Worm (Caenorhabditis elegans) whole organism, midembryonic: ENCODE data around the gene eas-1.

Experiments
- T22C8.4 ChIP-seq: fragments of 200-800 bp; sonication (Bioruptor generic); IDR thresholded peaks from 2 replicates; pipeline ENCODE4 v1.3.6; 2022; ENCODE audit warnings: missing genetic modification characterization, missing compliant biosample characterization
- cog-1 ChIP-seq: sonication (generic microtip); optimal IDR thresholded peaks from 2 replicates; lab custom pipeline; 2016; ENCODE audit warnings: missing genetic modification characterization, missing compliant biosample characterization
- med-1 ChIP-seq: sonication (generic microtip); optimal IDR thresholded peaks from 2 replicates; lab custom pipeline; 2017; ENCODE audit warnings: missing genetic modification characterization, mild to moderate bottlenecking, missing compliant biosample characterization, antibody characterized with exemption, missing genetic modification reagents; ENCODE audit not compliant: insufficient read depth
- ref-1 ChIP-seq: fragments of 200-800 bp; sonication (Bioruptor generic); conservative IDR thresholded peaks from 2 replicates; pipeline ENCODE4 v1.3.6; 2022; ENCODE audit warnings: missing genetic modification reagents, missing genetic modification characterization, missing compliant biosample characterization
- tab-1 ChIP-seq: fragments of 200-800 bp; sonication (Bioruptor generic); IDR thresholded peaks from 2 replicates; pipeline ENCODE4 v1.3.6; 2022; ENCODE audit warnings: missing genetic modification characterization, missing compliant biosample characterization
- ztf-23 ChIP-seq: fragments of 200-800 bp; sonication (Bioruptor generic); IDR thresholded peaks from 2 replicates; pipeline ENCODE4 v1.3.6; 2022; ENCODE audit warnings: missing genetic modification reagents, missing genetic modification characterization, missing compliant biosample characterization
- ztf-29 ChIP-seq: fragments of 200-800 bp; sonication (Bioruptor generic); IDR thresholded peaks from 2 replicates; pipeline ENCODE4 v1.3.6; 2022; ENCODE audit warnings: missing genetic modification reagents, missing genetic modification characterization, missing compliant biosample characterization

DNA sequence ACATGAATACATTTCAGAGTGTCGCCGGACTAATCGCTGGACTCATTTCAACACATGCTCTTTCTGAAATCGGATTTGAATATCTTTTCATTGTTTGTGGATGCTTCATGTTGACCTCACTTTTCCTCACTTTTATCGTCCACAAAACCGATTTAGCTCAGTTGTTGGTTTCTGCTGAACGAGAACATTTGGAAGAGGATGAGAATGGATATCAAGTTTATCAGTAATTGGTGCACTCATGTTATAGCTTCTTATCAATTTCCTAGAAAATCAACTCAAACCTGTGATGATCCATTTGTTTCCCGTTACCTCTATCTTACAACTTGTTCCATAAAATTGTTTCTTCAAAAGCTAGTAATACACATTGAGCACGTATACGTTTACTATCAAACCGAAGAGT lies 44.2 kb upstream of the eas-1 start:
- TF ChIP-seq tab-1 (GFP tag; lab: Robert Waterston, UW) (no peak), T22C8.4 (GFP tag; lab: Robert Waterston, UW) (no peak), ref-1 (no peak), med-1 (GFP tag; lab: Kevin White, UChicago) (no peak), ztf-29 (GFP tag; lab: Robert Waterston, UW) (no peak), ztf-23 (GFP tag; lab: Robert Waterston, UW) (no peak), cog-1 (tag; lab: Kevin White, UChicago) (no peak)
